Fruit fly (Drosophila melanogaster) whole organism, pupa: ENCODE data around the gene Whamy.

Experiments used
- CG12605 ChIP-seq: fragments of 200-800 bp; sonication (Bioruptor generic); IDR thresholded peaks from 2 replicates; pipeline ENCODE4 v1.3.6; 2022; ENCODE audit warnings: missing biosample characterization, missing genetic modification characterization
- CG15710 ChIP-seq: fragments of 200-800 bp; sonication (Bioruptor generic); optimal IDR thresholded peaks from 2 replicates; lab custom pipeline; 2018; ENCODE audit warnings: missing biosample characterization, mild to moderate bottlenecking, missing genetic modification characterization, moderate library complexity
- CG32121 ChIP-seq: fragments of 200-800 bp; sonication (Bioruptor generic); IDR thresholded peaks from 2 replicates; pipeline ENCODE4 v1.3.6; 2022; ENCODE audit warnings: missing biosample characterization, missing genetic modification characterization

DNA sequence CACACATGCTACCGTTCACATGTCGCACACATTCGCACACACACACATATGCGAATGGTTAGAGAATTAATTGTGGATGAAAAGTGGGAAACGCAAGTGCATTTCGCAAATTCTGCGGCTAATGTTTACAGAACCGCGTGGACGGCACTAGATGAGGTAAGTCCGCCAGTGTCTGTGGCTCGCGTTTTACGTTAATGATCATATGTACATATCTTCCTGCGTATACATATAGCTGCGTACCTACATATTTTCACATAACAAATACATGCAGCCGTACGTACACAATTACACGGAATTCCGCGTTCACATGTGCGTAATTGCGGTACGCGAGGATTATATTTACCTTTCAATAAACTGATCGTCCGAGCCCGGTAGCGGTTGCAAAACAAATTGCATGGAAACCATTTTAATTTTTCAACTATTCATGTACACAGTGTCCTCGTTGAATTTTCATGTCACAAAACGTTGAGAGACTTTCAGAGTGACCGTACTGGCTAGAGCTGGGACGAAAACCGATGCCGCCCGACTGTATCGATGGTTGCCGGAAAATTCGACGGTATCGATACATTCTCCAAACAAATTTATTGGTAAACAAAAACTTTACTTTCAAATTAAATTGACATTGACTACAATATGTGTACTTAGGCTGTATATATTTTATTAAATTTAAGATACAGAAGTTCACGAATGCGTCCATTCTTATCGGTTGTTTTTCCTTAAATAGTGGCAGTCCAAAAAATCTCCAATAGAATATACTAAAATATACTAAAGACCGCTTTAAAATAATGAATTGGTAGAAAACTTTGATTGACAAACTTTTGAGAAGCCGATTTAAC, 48.9 kb downstream of the Whamy start, which contains the start of gene hyd:
- TF ChIP-seq CG15710 (tag; lab: Kevin White, UChicago) = no peak
- no peak for TF ChIP-seq CG32121 (GFP tag; lab: Robert Waterston, UW)
- TF ChIP-seq CG12605 (GFP tag; lab: Robert Waterston, UW) = no peak
